Worm (Caenorhabditis elegans): ENCODE results near the gene ZK1010.2.

Gene ZK1010.2

ce11 chrIII:12978473-12979174 lies 962 bp upstream of the ZK1010.2 start, which contains the start of the genes ubq-2 and frg-1 (continued):
- TF ChIP-seq duxl-1 (tag; optimal IDR thresholded peaks at IDR 0.05; ENCODE audit: poor library complexity), result peak; percentile 58
- TF ChIP-seq gei-8 (GFP tag; optimal IDR thresholded peaks at IDR 0.05), result no peak
- TF ChIP-seq ces-1 (GFP tag; optimal IDR thresholded peaks at IDR 0.05), result no peak
- peak in 1 of 2 experiments; percentile 57 for TF ChIP-seq unc-62 (GFP tag; optimal IDR thresholded peaks at IDR 0.05 in 1 of 2)
- TF ChIP-seq unc-62 (tag; optimal IDR thresholded peaks at IDR 0.05), result no peak
- TF ChIP-seq jun-1 (tag; optimal IDR thresholded peaks at IDR 0.05), result no peak
- TF ChIP-seq ceh-28 (tag; optimal IDR thresholded peaks at IDR 0.05), result no peak
- peak; percentile 54 for TF ChIP-seq aha-1 (tag)
- TF ChIP-seq php-3 (GFP tag; IDR thresholded peaks at IDR 0.05), result no peak
- TF ChIP-seq unc-130 (GFP tag; optimal IDR thresholded peaks at IDR 0.05), result peak; percentile 43
- no peak for TF ChIP-seq saeg-2 (GFP tag; IDR thresholded peaks at IDR 0.05)
- TF ChIP-seq dmd-6 (GFP tag; IDR thresholded peaks at IDR 0.05), result peak; percentile 67
- peak; percentile 2 for TF ChIP-seq zip-2 (tag; optimal IDR thresholded peaks at IDR 0.05)
- TF ChIP-seq skn-1 (tag; optimal IDR thresholded peaks at IDR 0.05), result no peak
- TF ChIP-seq dve-1 (tag; optimal IDR thresholded peaks at IDR 0.05; ENCODE audit: insufficient read depth), result peak; percentile 91
- peak; percentile 39 for TF ChIP-seq spr-3 (GFP tag; optimal IDR thresholded peaks at IDR 0.05)
- peak; percentile 77 for TF ChIP-seq T26A8.4 (GFP tag; IDR thresholded peaks at IDR 0.05)
- TF ChIP-seq ceh-82 (tag; optimal IDR thresholded peaks at IDR 0.05), result no peak
- peak; percentile 96 for TF ChIP-seq R02D3.7 (tag; optimal IDR thresholded peaks at IDR 0.05)
- no peak for TF ChIP-seq lir-3 (tag; optimal IDR thresholded peaks at IDR 0.05)
- TF ChIP-seq madf-5 (GFP tag; IDR thresholded peaks at IDR 0.05), result no peak
- TF ChIP-seq ZK337.2 (GFP tag; IDR thresholded peaks at IDR 0.05), result no peak
- TF ChIP-seq F26F4.8 (GFP tag; conservative IDR thresholded peaks at IDR 0.05), result no peak
- peak; percentile 2 for TF ChIP-seq F10B5.3 (tag; optimal IDR thresholded peaks at IDR 0.05)
- TF ChIP-seq nhr-102 (tag; optimal IDR thresholded peaks at IDR 0.05), result peak; percentile 77
- TF ChIP-seq mdl-1 (tag; optimal IDR thresholded peaks at IDR 0.05), result peak in 1 of 2 experiments; percentile 32
- TF ChIP-seq dmd-9 (GFP tag; IDR thresholded peaks at IDR 0.05), result no peak
- peak; percentile 21 for TF ChIP-seq nhr-25 (tag; optimal IDR thresholded peaks at IDR 0.05; ENCODE audit: borderline replicate concordance, insufficient read depth)
- TF ChIP-seq nhr-10 (tag; optimal IDR thresholded peaks at IDR 0.05), result no peak
- TF ChIP-seq lim-7 (GFP tag; IDR thresholded peaks at IDR 0.05), result no peak
- peak; percentile 57 for TF ChIP-seq nhr-28 (tag; optimal IDR thresholded peaks at IDR 0.05)
- TF ChIP-seq mxl-2 (GFP tag; conservative IDR thresholded peaks at IDR 0.05), result no peak
- TF ChIP-seq madf-9 (GFP tag; conservative IDR thresholded peaks at IDR 0.05), result no peak
- TF ChIP-seq lin-13 (GFP tag; optimal IDR thresholded peaks at IDR 0.05), result peak; percentile 79
- TF ChIP-seq hlh-30 (tag; optimal IDR thresholded peaks at IDR 0.05; ENCODE audit: insufficient read depth), result peak; percentile 74
- TF ChIP-seq lin-29 (GFP tag; IDR thresholded peaks at IDR 0.05), result no peak
- TF ChIP-seq ztf-7 (tag; optimal IDR thresholded peaks at IDR 0.05), result peak; percentile 79
- TF ChIP-seq D1046.2 (GFP tag; IDR thresholded peaks at IDR 0.05), result no peak
- no peak for TF ChIP-seq zag-1 (tag; optimal IDR thresholded peaks at IDR 0.05)
- no peak for TF ChIP-seq sdz-12 (GFP tag; optimal IDR thresholded peaks at IDR 0.05)
- TF ChIP-seq mep-1 (tag; optimal IDR thresholded peaks at IDR 0.05), result peak; percentile 96
- TF ChIP-seq ama-1 (optimal IDR thresholded peaks at IDR 0.05), result peak; percentile 57
- peak; percentile 76 for TF ChIP-seq F49E8.2 (tag; optimal IDR thresholded peaks at IDR 0.05; ENCODE audit: borderline replicate concordance)
- peak; percentile 59 for TF ChIP-seq nhr-77 (tag; optimal IDR thresholded peaks at IDR 0.05)
- no peak for TF ChIP-seq Y48G9A.11 (GFP tag; IDR thresholded peaks at IDR 0.05)
- TF ChIP-seq ctbp-1 (GFP tag; IDR thresholded peaks at IDR 0.05), result peak; percentile 74
- no peak for TF ChIP-seq cey-2 (tag; optimal IDR thresholded peaks at IDR 0.05; ENCODE audit: borderline replicate concordance, insufficient read depth)
- no peak for TF ChIP-seq daf-8 (GFP tag; IDR thresholded peaks at IDR 0.05)
- no peak for TF ChIP-seq nhr-41 (GFP tag; IDR thresholded peaks at IDR 0.05)
- peak; percentile 53 for TF ChIP-seq nhr-6 (tag; optimal IDR thresholded peaks at IDR 0.05)

Data from whole organism, L4 larva.